Fruit fly (Drosophila melanogaster) S2 (cell line): ENCODE measurements around the gene Daxx.

Experiments
- CG8478 ChIP-seq: fragments of >200 bp; optimal IDR thresholded peaks from 2 replicates; lab custom pipeline; 2018
- CTCF ChIP-seq, 2 experiments: fragments of >200 bp; optimal IDR thresholded peaks; 2 replicates each; lab custom pipeline; 2018

Daxx gene

dm6 chr2L:6500648-6501325 is 20.1 kb downstream of the Daxx start:
- TF ChIP-seq CTCF (optimal IDR thresholded peaks at IDR 0.05; lab: Kevin White, UChicago) (no peak), CG8478 (no peak)

dm6 chr2L:6502887-6503723 is 22.4 kb downstream of the Daxx start:
- TF ChIP-seq CTCF (optimal IDR thresholded peaks at IDR 0.05; lab: Kevin White, UChicago) (no peak), CG8478 (no peak)

dm6 chr2L:6503724-6504037 is 23.0 kb downstream of the Daxx start:
- TF ChIP-seq CTCF (optimal IDR thresholded peaks at IDR 0.05; lab: Kevin White, UChicago) (no peak), CG8478 (no peak)

dm6 chr2L:6508666-6509065 is 27.9 kb downstream of the Daxx start:
- TF ChIP-seq CTCF (optimal IDR thresholded peaks at IDR 0.05; lab: Kevin White, UChicago) (no peak), CG8478 (no peak)

- no peak for TF ChIP-seq CTCF (optimal IDR thresholded peaks at IDR 0.05; lab: Kevin White, UChicago)
- no peak for TF ChIP-seq CG8478
These were observed 33.2 kb downstream of the Daxx start for dm6 chr2L:6513948-6514347.

dm6 chr2L:6526996-6527395 is 46.3 kb downstream of the Daxx start:
- TF ChIP-seq CG8478: no peak
- TF ChIP-seq CTCF (optimal IDR thresholded peaks at IDR 0.05; lab: Kevin White, UChicago): peak; percentile 93 to 95

dm6 chr2L:6530952-6531512 is 50.3 kb downstream of the Daxx start:
- TF ChIP-seq CTCF (optimal IDR thresholded peaks at IDR 0.05; lab: Kevin White, UChicago) (no peak), CG8478 (no peak)

dm6 chr2L:6531985-6532699 is 51.4 kb downstream of the Daxx start:
- TF ChIP-seq CG8478 (no peak), CTCF (optimal IDR thresholded peaks at IDR 0.05; lab: Kevin White, UChicago) (no peak)

dm6 chr2L:6532977-6533376 is 52.2 kb downstream of the Daxx start:
- TF ChIP-seq CG8478 (no peak), CTCF (optimal IDR thresholded peaks at IDR 0.05; lab: Kevin White, UChicago) (no peak)

dm6 chr2L:6533719-6534118 is 53.0 kb downstream of the Daxx start:
- TF ChIP-seq CTCF (optimal IDR thresholded peaks at IDR 0.05; lab: Kevin White, UChicago): no peak
- no peak for TF ChIP-seq CG8478

dm6 chr2L:6534125-6534815 is 53.5 kb downstream of the Daxx start:
- TF ChIP-seq CG8478: no peak
- TF ChIP-seq CTCF (optimal IDR thresholded peaks at IDR 0.05; lab: Kevin White, UChicago): no peak

dm6 chr2L:6536044-6536581 is 55.4 kb downstream of the Daxx start:
- TF ChIP-seq CTCF (optimal IDR thresholded peaks at IDR 0.05; lab: Kevin White, UChicago) (no peak), CG8478 (no peak)
